Fruit fly (Drosophila melanogaster) whole organism, embryonic: ENCODE results near the gene CG6972.

ENCODE experiments used
- Adf1 ChIP-seq: fragments of 200-800 bp; sonication (Bioruptor generic); IDR thresholded peaks from 2 replicates; pipeline ENCODE4 v1.3.6; 2022; ENCODE audit warnings: missing biosample characterization, missing genetic modification characterization
- Blimp-1 ChIP-seq: fragments of 200-800 bp; sonication (Bioruptor generic); optimal IDR thresholded peaks from 3 replicates; lab custom pipeline; 2018; ENCODE audit warnings: missing biosample characterization, missing genetic modification characterization, mild to moderate bottlenecking, moderate library complexity, missing genetic modification reagents
- CG1024 ChIP-seq: fragments of 200-800 bp; sonication (Bioruptor generic); IDR thresholded peaks from 2 replicates; pipeline ENCODE4 v1.3.6; 2022; ENCODE audit warnings: missing biosample characterization, missing genetic modification characterization
- CG11085 ChIP-seq: fragments of 200-800 bp; sonication (Bioruptor generic); IDR thresholded peaks from 2 replicates; pipeline ENCODE4 v1.3.6; 2022; ENCODE audit warnings: missing biosample characterization, missing genetic modification characterization
- CG12659 ChIP-seq: fragments of 200-800 bp; sonication (Bioruptor generic); optimal IDR thresholded peaks from 3 replicates; lab custom pipeline; 2017; ENCODE audit warnings: mild to moderate bottlenecking, missing biosample characterization, missing genetic modification reagents, missing genetic modification characterization
- CG14014 ChIP-seq: fragments of 200-800 bp; sonication (Bioruptor generic); IDR thresholded peaks from 2 replicates; pipeline ENCODE4 v1.3.6; 2022; ENCODE audit warnings: missing biosample characterization, missing genetic modification characterization
- CG1603 ChIP-seq: fragments of 200-800 bp; sonication (Bioruptor generic); optimal IDR thresholded peaks from 2 replicates; lab custom pipeline; 2019; ENCODE audit warnings: missing biosample characterization, mild to moderate bottlenecking, missing genetic modification characterization, moderate library complexity
- CG17361 ChIP-seq: fragments of 200-800 bp; sonication (Bioruptor generic); IDR thresholded peaks from 3 replicates; pipeline ENCODE4 v1.3.6; 2022; ENCODE audit warnings: missing biosample characterization, missing genetic modification characterization
- CG17612 ChIP-seq: fragments of 200-800 bp; sonication (Bioruptor generic); IDR thresholded peaks from 2 replicates; pipeline ENCODE4 v1.3.6; 2022; ENCODE audit warnings: missing biosample characterization, missing genetic modification characterization
- CG2202 ChIP-seq: fragments of 200-800 bp; sonication (Bioruptor generic); optimal IDR thresholded peaks from 2 replicates; lab custom pipeline; 2018; ENCODE audit warnings: missing biosample characterization, mild to moderate bottlenecking, missing genetic modification characterization
- CG2678 ChIP-seq: fragments of 200-800 bp; sonication (Bioruptor generic); optimal IDR thresholded peaks from 3 replicates; lab custom pipeline; 2019; ENCODE audit warnings: missing biosample characterization, mild to moderate bottlenecking, missing genetic modification characterization, moderate library complexity
- CG30403 ChIP-seq: fragments of 200-800 bp; sonication (Bioruptor generic); optimal IDR thresholded peaks from 3 replicates; lab custom pipeline; 2016; ENCODE audit warnings: missing biosample characterization, missing genetic modification characterization
- CG3065 ChIP-seq: fragments of 200-800 bp; sonication (Bioruptor generic); optimal IDR thresholded peaks from 2 replicates; lab custom pipeline; 2016; ENCODE audit warnings: missing biosample characterization, missing genetic modification characterization
- CG3407 ChIP-seq: fragments of 200-800 bp; sonication (Bioruptor generic); optimal IDR thresholded peaks from 2 replicates; lab custom pipeline; 2018; ENCODE audit warnings: missing biosample characterization, mild to moderate bottlenecking, missing genetic modification characterization
- CG5180 ChIP-seq: fragments of 200-800 bp; sonication (Bioruptor generic); optimal IDR thresholded peaks from 3 replicates; lab custom pipeline; 2017; ENCODE audit warnings: missing biosample characterization, missing genetic modification characterization, mild to moderate bottlenecking, moderate library complexity, missing genetic modification reagents
- CG7786 ChIP-seq: fragments of 200-800 bp; sonication (Bioruptor generic); optimal IDR thresholded peaks from 2 replicates; lab custom pipeline; 2016; ENCODE audit warnings: missing biosample characterization, missing genetic modification characterization
- CG7963 ChIP-seq: fragments of 200-800 bp; sonication (Bioruptor generic); IDR thresholded peaks from 3 replicates; pipeline ENCODE4 v1.3.6; 2022; ENCODE audit warnings: missing biosample characterization, missing genetic modification characterization; ENCODE audit not compliant: partially characterized antibody
- Deaf1 ChIP-seq: fragments of 200-800 bp; optimal IDR thresholded peaks from 3 replicates; lab custom pipeline; 2019; ENCODE audit warnings: missing biosample characterization, mild to moderate bottlenecking, missing genetic modification characterization, moderate library complexity
- Ets97D ChIP-seq: fragments of 200-800 bp; sonication (Bioruptor generic); optimal IDR thresholded peaks from 3 replicates; lab custom pipeline; 2016; ENCODE audit warnings: missing biosample characterization, missing genetic modification characterization
- GATAe ChIP-seq: fragments of 200-800 bp; sonication (Bioruptor generic); conservative IDR thresholded peaks from 2 replicates; pipeline ENCODE4 v1.3.6; 2022; ENCODE audit warnings: missing biosample characterization, missing genetic modification characterization
- Gsc ChIP-seq: fragments of 200-800 bp; sonication (Bioruptor generic); IDR thresholded peaks from 2 replicates; pipeline ENCODE4 v1.3.6; 2022; ENCODE audit warnings: missing biosample characterization, missing genetic modification characterization
- Hr39 ChIP-seq: fragments of >200 bp; optimal IDR thresholded peaks from 2 replicates; lab custom pipeline; 2017
- Med ChIP-seq: fragments of 200-800 bp; sonication (Bioruptor generic); peaks from one replicate; lab custom pipeline; 2016; ENCODE audit warnings: missing biosample characterization, missing genetic modification characterization, mild to moderate bottlenecking, inconsistent platforms, moderate library complexity
- Opbp ChIP-seq: fragments of 200-800 bp; sonication (Bioruptor generic); IDR thresholded peaks from 3 replicates; pipeline ENCODE4 v1.3.6; 2022; ENCODE audit warnings: missing biosample characterization, missing genetic modification characterization; ENCODE audit not compliant: partially characterized antibody
- Taf1 ChIP-seq: fragments of 200-800 bp; sonication (Bioruptor generic); IDR thresholded peaks from 2 replicates; pipeline ENCODE4 v1.3.6; 2022; ENCODE audit warnings: missing biosample characterization, missing genetic modification characterization
- Usf ChIP-seq: fragments of 200-800 bp; sonication (Bioruptor generic); optimal IDR thresholded peaks from 2 replicates; lab custom pipeline; 2017; ENCODE audit warnings: missing genotype, missing biosample characterization, missing genetic modification characterization
- al ChIP-seq: fragments of 200-800 bp; sonication (Bioruptor generic); IDR thresholded peaks from 2 replicates; pipeline ENCODE4 v1.3.6; 2022; ENCODE audit warnings: missing biosample characterization, missing genetic modification characterization
- az2 ChIP-seq: fragments of 200-800 bp; sonication (Bioruptor generic); optimal IDR thresholded peaks from 3 replicates; lab custom pipeline; 2016; ENCODE audit warnings: missing biosample characterization, missing genetic modification characterization
- bbx ChIP-seq: fragments of 200-800 bp; sonication (Bioruptor generic); IDR thresholded peaks from 2 replicates; pipeline ENCODE4 v1.3.6; 2022; ENCODE audit warnings: missing biosample characterization, missing genetic modification characterization; ENCODE audit not compliant: partially characterized antibody
- bigmax ChIP-seq: fragments of 200-800 bp; sonication (Bioruptor generic); optimal IDR thresholded peaks from 2 replicates; lab custom pipeline; 2018; ENCODE audit warnings: missing biosample characterization, mild to moderate bottlenecking, missing genetic modification characterization
- chn ChIP-seq: fragments of 200-800 bp; sonication (Bioruptor generic); optimal IDR thresholded peaks from 2 replicates; lab custom pipeline; 2016; ENCODE audit warnings: missing biosample characterization, missing genetic modification characterization
- crp ChIP-seq, 2 experiments: fragments of 200-800 bp; sonication (Bioruptor generic); optimal IDR thresholded peaks; 2 replicates in 1 of 2; 3 replicates in 1 of 2; lab custom pipeline; 2017; ENCODE audit warnings: missing biosample characterization in 2 of 2, missing genetic modification characterization in 2 of 2, mild to moderate bottlenecking in 1 of 2, moderate library complexity in 1 of 2
- cwo ChIP-seq: fragments of 200-800 bp; sonication (Bioruptor generic); optimal IDR thresholded peaks from 3 replicates; lab custom pipeline; 2017; ENCODE audit warnings: missing biosample characterization, missing genetic modification characterization, mild to moderate bottlenecking, moderate library complexity, missing genetic modification reagents
- danr ChIP-seq: fragments of 200-800 bp; sonication (Bioruptor generic); IDR thresholded peaks from 2 replicates; pipeline ENCODE4 v1.3.6; 2022; ENCODE audit warnings: missing biosample characterization, missing genetic modification characterization
- dm ChIP-seq: fragments of 200-800 bp; sonication (Bioruptor generic); optimal IDR thresholded peaks from 3 replicates; lab custom pipeline; 2016; ENCODE audit warnings: missing biosample characterization, missing genetic modification characterization
- dmrt11E ChIP-seq: fragments of 200-800 bp; sonication (Bioruptor generic); optimal IDR thresholded peaks from 3 replicates; lab custom pipeline; 2018; ENCODE audit warnings: missing biosample characterization, mild to moderate bottlenecking, missing genetic modification characterization, moderate library complexity
- dpn ChIP-seq, 2 experiments: fragments of 200-800 bp; sonication (Bioruptor generic); optimal IDR thresholded peaks; 3 replicates each; lab custom pipeline; 2016; ENCODE audit warnings: missing biosample characterization in 2 of 2, missing genetic modification characterization in 2 of 2
- fd3F ChIP-seq: fragments of 200-800 bp; sonication (Bioruptor generic); optimal IDR thresholded peaks from 2 replicates; lab custom pipeline; 2018; ENCODE audit warnings: missing biosample characterization, mild to moderate bottlenecking, missing genetic modification characterization, moderate library complexity
- gem ChIP-seq: fragments of 200-800 bp; sonication (Bioruptor generic); optimal IDR thresholded peaks from 2 replicates; lab custom pipeline; 2019; ENCODE audit warnings: missing biosample characterization, mild to moderate bottlenecking, missing genetic modification characterization, moderate library complexity
- grau ChIP-seq: fragments of 200-800 bp; optimal IDR thresholded peaks from 3 replicates; lab custom pipeline; 2019; ENCODE audit warnings: missing biosample characterization, mild to moderate bottlenecking, missing genetic modification characterization, moderate library complexity
- ind ChIP-seq: fragments of 200-800 bp; sonication (Bioruptor generic); optimal IDR thresholded peaks from 3 replicates; lab custom pipeline; 2016; ENCODE audit warnings: missing biosample characterization, missing genetic modification characterization
- jumu ChIP-seq: fragments of 200-800 bp; sonication (Bioruptor generic); optimal IDR thresholded peaks from 3 replicates; lab custom pipeline; 2016; ENCODE audit warnings: missing biosample characterization, missing genetic modification characterization
- lov ChIP-seq, 2 experiments: fragments of 200-800 bp in 1 of 2; fragments of >200 bp in 1 of 2; sonication (Bioruptor generic) in 1 of 2; IDR thresholded peaks in 1 of 2; optimal IDR thresholded peaks in 1 of 2; 2 replicates in 1 of 2; 3 replicates in 1 of 2; pipeline versions ENCODE4 v1.3.6 to Lab custom; 2017 to 2022; ENCODE audit warnings: missing biosample characterization in 1 of 2, missing genetic modification characterization in 1 of 2
- schlank ChIP-seq: fragments of 200-800 bp; sonication (Bioruptor generic); optimal IDR thresholded peaks from 2 replicates; lab custom pipeline; 2018; ENCODE audit warnings: missing biosample characterization, mild to moderate bottlenecking, missing genetic modification characterization
- sens ChIP-seq: fragments of 200-800 bp; sonication (Bioruptor generic); peaks from one replicate; lab custom pipeline; 2016; ENCODE audit warnings: missing biosample characterization, missing genetic modification characterization
- vfl ChIP-seq: fragments of 200-800 bp; sonication (Bioruptor generic); optimal IDR thresholded peaks from 2 replicates; lab custom pipeline; 2016; ENCODE audit warnings: missing biosample characterization, missing genetic modification characterization
- vvl ChIP-seq: fragments of 200-800 bp; sonication (Bioruptor generic); IDR thresholded peaks from 2 replicates; pipeline ENCODE4 v1.3.6; 2022; ENCODE audit warnings: missing biosample characterization, missing genetic modification characterization
- wek ChIP-seq: fragments of 200-800 bp; sonication (Bioruptor generic); optimal IDR thresholded peaks from 3 replicates; lab custom pipeline; 2018; ENCODE audit warnings: missing biosample characterization, mild to moderate bottlenecking, missing genetic modification characterization, moderate library complexity

The CG6972 gene

dm6 chr3R:22724149-22724973, 22.6 kb downstream of the CG6972 start, which contains the start of gene Irp-1A (continued):
- peak; percentile 82 for TF ChIP-seq Med (GFP tag; lab: Kevin White, UChicago)
- TF ChIP-seq CG12659 (GFP tag; lab: Kevin White, UChicago), result peak; percentile 88
- peak; percentile 84 for TF ChIP-seq Blimp-1 (GFP tag; lab: Kevin White, UChicago)
- TF ChIP-seq CG3407 (GFP tag; lab: Kevin White, UChicago), result peak; percentile 44
- TF ChIP-seq chn, result peak; percentile 14
- no peak for TF ChIP-seq bigmax (GFP tag; lab: Kevin White, UChicago)
- TF ChIP-seq crp (GFP tag; optimal IDR thresholded peaks at IDR 0.05; lab: Kevin White, UChicago), result peak in 1 of 2 experiments; percentile 7
- TF ChIP-seq CG17361 (GFP tag; lab: Robert Waterston, UW), result peak; percentile 87
- no peak for TF ChIP-seq Gsc (GFP tag; lab: Robert Waterston, UW)
- TF ChIP-seq GATAe (GFP tag; lab: Robert Waterston, UW), result peak; percentile 35; the same call in 1 of the 2 replicates
- TF ChIP-seq CG7963, result peak; percentile 65
- no peak for TF ChIP-seq jumu (GFP tag; lab: Kevin White, UChicago)
- peak; percentile 58 for TF ChIP-seq ind
- TF ChIP-seq Adf1 (GFP tag; lab: Robert Waterston, UW), result peak; percentile 45; the same call in 1 of the 2 replicates
- TF ChIP-seq vvl, result peak; percentile 90
- TF ChIP-seq Ets97D (GFP tag; lab: Kevin White, UChicago), result peak; percentile 52
- peak; percentile 87 for TF ChIP-seq CG2678 (tag; lab: Kevin White, UChicago)
- TF ChIP-seq vfl (GFP tag; lab: Kevin White, UChicago), result peak; percentile 23
- TF ChIP-seq lov (optimal IDR thresholded peaks at IDR 0.05; lab: Kevin White, UChicago), result no peak
- 0 out of 3 replicates have a peak, but pooled peaks have one; percentile 57 for TF ChIP-seq lov (GFP tag; IDR thresholded peaks at IDR 0.05; lab: Robert Waterston, UW)
- TF ChIP-seq CG14014 (GFP tag; lab: Robert Waterston, UW), result peak; percentile 81
- TF ChIP-seq cwo, result peak; percentile 60
- TF ChIP-seq Deaf1 (tag; lab: Kevin White, UChicago), result peak; percentile 57
- TF ChIP-seq al (GFP tag; lab: Robert Waterston, UW), result peak; percentile 43; the same call in 1 of the 2 replicates
- TF ChIP-seq Taf1 (GFP tag; lab: Robert Waterston, UW), result 0 out of 2 replicates have a peak, but pooled peaks have one; percentile 26
- TF ChIP-seq grau (tag; lab: Kevin White, UChicago), result peak; percentile 85
- TF ChIP-seq CG7786, result peak; percentile 17
- peak; percentile 39 for TF ChIP-seq CG2202
- TF ChIP-seq CG3065 (GFP tag; lab: Kevin White, UChicago), result peak; percentile 65
- TF ChIP-seq danr (GFP tag; lab: Robert Waterston, UW), result no peak
- peak; percentile 82 for TF ChIP-seq bbx (GFP tag; lab: Robert Waterston, UW)
- TF ChIP-seq Hr39 (lab: Kevin White, UChicago), result no peak
- peak; percentile 60 for TF ChIP-seq az2 (GFP tag; lab: Kevin White, UChicago)
- TF ChIP-seq fd3F (GFP tag; lab: Kevin White, UChicago), result peak; percentile 53
- peak; percentile 38; the same call in 1 of the 2 replicates for TF ChIP-seq CG1024 (GFP tag; lab: Robert Waterston, UW)
- TF ChIP-seq dpn (GFP tag; optimal IDR thresholded peaks at IDR 0.05; lab: Kevin White, UChicago), result peak; percentile 51 to 69
- TF ChIP-seq CG11085, result peak; percentile 62
- peak; percentile 90 for TF ChIP-seq gem (tag; lab: Kevin White, UChicago)
- peak; percentile 33 for TF ChIP-seq CG5180
- TF ChIP-seq dmrt11E (tag; lab: Kevin White, UChicago), result peak; percentile 76
- TF ChIP-seq wek, result no peak
- TF ChIP-seq Opbp (GFP tag; lab: Robert Waterston, UW), result peak; percentile 85
- peak; percentile 79 for TF ChIP-seq CG30403
- TF ChIP-seq sens (GFP tag; lab: Kevin White, UChicago), result peak; percentile 90
- peak; percentile 21 for TF ChIP-seq schlank (tag; lab: Kevin White, UChicago)
- TF ChIP-seq CG17612 (GFP tag; lab: Robert Waterston, UW), result 0 out of 2 replicates have a peak, but pooled peaks have one; percentile 22
- peak; percentile 61 for TF ChIP-seq CG1603 (tag; lab: Kevin White, UChicago)
- TF ChIP-seq Usf (GFP tag; lab: Kevin White, UChicago), result peak; percentile 13
- peak; percentile 35 for TF ChIP-seq dm
